Fruit fly (Drosophila melanogaster) whole organism, wandering third instar larva: ENCODE results near the gene Gip.

Source experiments
- Abd-B ChIP-seq: fragments of >200 bp; optimal IDR thresholded peaks from 2 replicates; lab custom pipeline; 2017; ENCODE audit warnings: missing biosample characterization, missing genetic modification characterization
- CrebA ChIP-seq: fragments of 200-800 bp; sonication (Bioruptor generic); optimal IDR thresholded peaks from 2 replicates; lab custom pipeline; 2016; ENCODE audit warnings: missing biosample characterization, mild to moderate bottlenecking, missing genetic modification characterization, borderline replicate concordance
- Hr78 ChIP-seq: fragments of >200 bp; optimal IDR thresholded peaks from 2 replicates; lab custom pipeline; 2017; ENCODE audit warnings: missing biosample characterization, missing genetic modification characterization
- Rel ChIP-seq, 2 experiments: fragments of 200-800 bp; sonication (Bioruptor generic) in 1 of 2; optimal IDR thresholded peaks; 2 replicates in 1 of 2; 3 replicates in 1 of 2; lab custom pipeline; 2016 to 2019; ENCODE audit warnings: mild to moderate bottlenecking in 2 of 2, missing biosample characterization in 2 of 2, missing genetic modification characterization in 2 of 2, moderate library complexity in 1 of 2
- Sp1 ChIP-seq: fragments of 200-800 bp; sonication (Bioruptor generic); optimal IDR thresholded peaks from 3 replicates; lab custom pipeline; 2019; ENCODE audit warnings: missing biosample characterization, mild to moderate bottlenecking, missing genetic modification characterization, moderate library complexity
- br ChIP-seq: fragments of 200-800 bp; sonication (Bioruptor generic); optimal IDR thresholded peaks from 2 replicates; lab custom pipeline; 2016; ENCODE audit warnings: missing biosample characterization, missing genetic modification characterization
- brk ChIP-seq: fragments of 200-800 bp; sonication (Bioruptor generic); optimal IDR thresholded peaks from 2 replicates; lab custom pipeline; 2016; ENCODE audit warnings: missing biosample characterization, mild to moderate bottlenecking, missing genetic modification characterization
- dl ChIP-seq, 2 experiments: fragments of 175-275, 200-275 bp in 1 of 2; fragments of 200-275 bp in 1 of 2; sonication (Bioruptor generic); optimal IDR thresholded peaks; lab custom pipeline; 2018; ENCODE audit warnings: mild to moderate bottlenecking in 2 of 2, missing biosample characterization in 2 of 2, missing genetic modification characterization in 2 of 2, moderate library complexity in 2 of 2; ENCODE audit not compliant: partially characterized antibody in 2 of 2, insufficient read depth in 1 of 2
- dsf ChIP-seq: sonication (Bioruptor generic); optimal IDR thresholded peaks from 2 replicates; lab custom pipeline; 2016; ENCODE audit warnings: missing biosample characterization, missing genetic modification characterization, borderline replicate concordance
- jim ChIP-seq: fragments of 175-275, 200-325 bp; sonication (Bioruptor generic); optimal IDR thresholded peaks from 2 replicates; lab custom pipeline; 2016; ENCODE audit warnings: missing biosample characterization, mild to moderate bottlenecking, missing genetic modification characterization
- lola ChIP-seq: fragments of >200 bp; optimal IDR thresholded peaks from 2 replicates; lab custom pipeline; 2017; ENCODE audit warnings: missing biosample characterization, missing genetic modification characterization
- pan ChIP-seq: fragments of >200 bp; optimal IDR thresholded peaks from 2 replicates; lab custom pipeline; 2017
- psq ChIP-seq: fragments of 200-800 bp; sonication (Bioruptor generic); optimal IDR thresholded peaks from 3 replicates; lab custom pipeline; 2017; ENCODE audit warnings: missing biosample characterization, mild to moderate bottlenecking, missing genetic modification characterization, moderate library complexity
- usp ChIP-seq: fragments of >200 bp; optimal IDR thresholded peaks from 2 replicates; lab custom pipeline; 2017; ENCODE audit warnings: missing biosample characterization, missing genetic modification characterization

DNA sequence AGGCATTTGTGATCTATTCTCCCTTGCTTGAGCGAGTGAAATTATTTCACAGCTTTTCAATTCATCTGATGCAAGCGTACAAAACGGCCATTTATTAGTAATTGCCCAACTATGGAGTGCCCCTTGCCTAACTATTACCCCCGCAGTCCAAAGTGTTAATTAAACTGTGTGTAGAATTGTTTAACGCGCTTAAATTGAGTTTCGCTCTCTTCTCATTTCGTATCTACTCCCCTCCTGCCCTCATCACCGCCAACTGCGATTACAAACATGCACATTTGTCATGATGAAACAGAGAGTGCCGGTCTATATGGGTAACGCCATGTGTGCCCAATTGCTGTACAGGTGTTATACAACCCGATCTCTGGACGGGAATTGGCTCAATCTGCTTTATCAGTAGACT is 40.1 kb upstream of the Gip start:
- TF ChIP-seq lola (no peak), dsf (GFP tag; lab: Kevin White, UChicago) (no peak), jim (no peak), psq (no peak), Hr78 (GFP tag; lab: Kevin White, UChicago) (no peak), br (GFP tag; lab: Kevin White, UChicago) (no peak), dl (GFP tag; optimal IDR thresholded peaks at IDR 0.05; lab: Kevin White, UChicago; ENCODE audit: insufficient read depth in 1 of 2, partially characterized antibody in 2 of 2) (no peak), usp (GFP tag; lab: Kevin White, UChicago) (no peak), CrebA (GFP tag; lab: Kevin White, UChicago) (no peak), brk (GFP tag; lab: Kevin White, UChicago) (no peak), Sp1 (GFP tag; lab: Kevin White, UChicago) (no peak), Abd-B (GFP tag; lab: Kevin White, UChicago) (no peak), pan (lab: Kevin White, UChicago) (no peak), Rel (GFP tag; optimal IDR thresholded peaks at IDR 0.05; lab: Kevin White, UChicago) (no peak), Rel (tag; optimal IDR thresholded peaks at IDR 0.05; lab: Kevin White, UChicago) (no peak)
